Worm (Caenorhabditis elegans) whole organism, L4 larva: ENCODE results near the gene sri-50.
"Not testable (repeated sequence)": the region's sequence is repeated elsewhere in the genome, so short reads cannot be mapped to it uniquely, and the experiment has no call there.

Experiments
- F44E2.7 ChIP-seq: fragments of 200-800 bp; sonication (Bioruptor generic); IDR thresholded peaks from 2 replicates; pipeline ENCODE4 v2.1.2; 2022; ENCODE audit warnings: missing genetic modification characterization, missing compliant biosample characterization
- F49E8.2 ChIP-seq: sonication (generic microtip); optimal IDR thresholded peaks from 2 replicates; lab custom pipeline; 2016; ENCODE audit warnings: missing compliant biosample characterization, mild to moderate bottlenecking, missing genetic modification characterization, borderline replicate concordance
- T20F7.1 ChIP-seq: fragments of 200-800 bp; sonication (Bioruptor generic); optimal IDR thresholded peaks from 2 replicates; lab custom pipeline; 2018; ENCODE audit warnings: mild to moderate bottlenecking, missing genetic modification characterization, missing compliant biosample characterization
- T26A8.4 ChIP-seq: fragments of 200-800 bp; sonication (Bioruptor generic); IDR thresholded peaks from 2 replicates; pipeline ENCODE4 v1.3.6; 2022; ENCODE audit warnings: missing genetic modification characterization, missing compliant biosample characterization
- Y48G9A.11 ChIP-seq: fragments of 200-800 bp; sonication (Bioruptor generic); IDR thresholded peaks from 2 replicates; pipeline ENCODE4 v1.3.6; 2022; ENCODE audit warnings: missing genetic modification reagents, missing genetic modification characterization, missing compliant biosample characterization
- ZK546.5 ChIP-seq, 2 experiments: sonication (generic microtip); optimal IDR thresholded peaks; 2 replicates each; lab custom pipeline; 2017; ENCODE audit warnings: missing biosample characterization in 2 of 2, missing genetic modification characterization in 2 of 2
- aha-1 ChIP-seq: fragments of 150-350 bp; peaks from one replicate; lab custom pipeline; 2014; ENCODE audit warnings: missing biosample characterization, missing genetic modification characterization
- ceh-20 ChIP-seq: fragments of 200-800 bp; sonication (Bioruptor generic); IDR thresholded peaks from 2 replicates; pipeline ENCODE4 v1.3.6; 2022; ENCODE audit warnings: missing genetic modification reagents, missing genetic modification characterization, missing compliant biosample characterization
- ceh-62 ChIP-seq: sonication (generic microtip); optimal IDR thresholded peaks from 2 replicates; lab custom pipeline; 2017; ENCODE audit warnings: missing biosample characterization, missing genetic modification characterization
- ctbp-1 ChIP-seq: fragments of 200-800 bp; sonication (Bioruptor generic); IDR thresholded peaks from 2 replicates; pipeline ENCODE4 v1.3.6; 2022; ENCODE audit warnings: missing genetic modification reagents, missing genetic modification characterization, missing compliant biosample characterization
- daf-12 ChIP-seq: fragments of 150-350 bp; optimal IDR thresholded peaks from 2 replicates; lab custom pipeline; 2014; ENCODE audit warnings: missing biosample characterization, missing genetic modification reagents, missing genetic modification characterization
- daf-19 ChIP-seq: fragments of 200-800 bp; sonication (Bioruptor generic); conservative IDR thresholded peaks from 2 replicates; pipeline ENCODE4 v1.3.6; 2022; ENCODE audit warnings: missing genetic modification characterization, missing compliant biosample characterization
- dmd-8 ChIP-seq: fragments of 200-800 bp; sonication (Bioruptor generic); IDR thresholded peaks from 2 replicates; pipeline ENCODE4 v1.3.6; 2022; ENCODE audit warnings: missing genetic modification characterization, missing compliant biosample characterization
- dmd-9 ChIP-seq: fragments of 200-800 bp; sonication (Bioruptor generic); IDR thresholded peaks from 2 replicates; pipeline ENCODE4 v1.3.6; 2022; ENCODE audit warnings: missing genetic modification reagents, missing genetic modification characterization, missing compliant biosample characterization
- dpl-1 ChIP-seq: fragments of 150-350 bp; optimal IDR thresholded peaks from 2 replicates; lab custom pipeline; 2014; ENCODE audit warnings: missing biosample characterization, missing genetic modification reagents, missing genetic modification characterization
- duxl-1 ChIP-seq: sonication (generic microtip); optimal IDR thresholded peaks from 2 replicates; lab custom pipeline; 2016; ENCODE audit warnings: mild to moderate bottlenecking, missing genetic modification characterization, moderate library complexity, missing compliant biosample characterization; ENCODE audit not compliant: poor library complexity
- dve-1 ChIP-seq: sonication (generic microtip); optimal IDR thresholded peaks from 2 replicates; lab custom pipeline; 2017; ENCODE audit warnings: antibody characterized with exemption, mild to moderate bottlenecking, missing genetic modification characterization, missing compliant biosample characterization; ENCODE audit not compliant: insufficient read depth
- egl-43 ChIP-seq: fragments of 200-800 bp; sonication (Bioruptor generic); IDR thresholded peaks from 2 replicates; pipeline ENCODE4 v1.3.6; 2022; ENCODE audit warnings: missing genetic modification reagents, missing genetic modification characterization, missing compliant biosample characterization
- fkh-10 ChIP-seq: fragments of 150-350 bp; optimal IDR thresholded peaks from 2 replicates; lab custom pipeline; 2014; ENCODE audit warnings: missing biosample characterization, missing genetic modification reagents, missing genetic modification characterization
- hmg-1.1 ChIP-seq: fragments of 200-800 bp; sonication (Bioruptor generic); IDR thresholded peaks from 2 replicates; pipeline ENCODE4 v1.3.6; 2022; ENCODE audit warnings: missing genetic modification reagents, missing genetic modification characterization, missing compliant biosample characterization
- lim-7 ChIP-seq: fragments of 200-800 bp; sonication (Bioruptor generic); IDR thresholded peaks from 2 replicates; pipeline ENCODE4 v1.3.6; 2022; ENCODE audit warnings: missing genetic modification characterization, missing compliant biosample characterization
- lin-1 ChIP-seq: fragments of 200-800 bp; sonication (Bioruptor generic); IDR thresholded peaks from 2 replicates; pipeline ENCODE4 v1.3.6; 2022; ENCODE audit warnings: missing genetic modification reagents, missing genetic modification characterization, missing compliant biosample characterization
- lin-38 ChIP-seq: fragments of 200-800 bp; sonication (Bioruptor generic); IDR thresholded peaks from 2 replicates; pipeline ENCODE4 v1.3.6; 2022; ENCODE audit warnings: missing genetic modification reagents, missing genetic modification characterization, missing compliant biosample characterization
- mxl-2 ChIP-seq: fragments of 200-800 bp; sonication (Bioruptor generic); conservative IDR thresholded peaks from 2 replicates; pipeline ENCODE4 v1.3.6; 2022; ENCODE audit warnings: missing genetic modification reagents, missing genetic modification characterization, missing compliant biosample characterization
- nhr-102 ChIP-seq: sonication (generic microtip); optimal IDR thresholded peaks from 2 replicates; lab custom pipeline; 2016; ENCODE audit warnings: mild to moderate bottlenecking, missing genetic modification characterization, moderate library complexity, missing compliant biosample characterization
- nhr-11 ChIP-seq: fragments of 150-350 bp; optimal IDR thresholded peaks from 2 replicates; lab custom pipeline; 2014; ENCODE audit warnings: missing biosample characterization, missing genetic modification characterization
- nhr-42 ChIP-seq: fragments of 200-800 bp; sonication (Bioruptor generic); IDR thresholded peaks from 2 replicates; pipeline ENCODE4 v1.3.6; 2022; ENCODE audit warnings: missing genetic modification characterization, missing compliant biosample characterization
- nhr-6 ChIP-seq: fragments of 150-350 bp; optimal IDR thresholded peaks from 2 replicates; lab custom pipeline; 2014; ENCODE audit warnings: missing biosample characterization, missing genetic modification characterization
- nhr-76 ChIP-seq: fragments of 150-350 bp; optimal IDR thresholded peaks from 2 replicates; lab custom pipeline; 2014; ENCODE audit warnings: missing biosample characterization, missing genetic modification characterization
- nhr-77 ChIP-seq: fragments of 150-350 bp; optimal IDR thresholded peaks from 2 replicates; lab custom pipeline; 2014; ENCODE audit warnings: missing biosample characterization, missing genetic modification characterization
- php-3 ChIP-seq: fragments of 200-800 bp; sonication (Bioruptor generic); IDR thresholded peaks from 2 replicates; pipeline ENCODE4 v1.3.6; 2022; ENCODE audit warnings: missing genetic modification reagents, missing genetic modification characterization, missing compliant biosample characterization
- pqm-1 ChIP-seq: sonication (generic microtip); optimal IDR thresholded peaks from 2 replicates; lab custom pipeline; 2017; ENCODE audit warnings: missing biosample characterization, missing genetic modification characterization
- set-16 ChIP-seq: fragments of 200-800 bp; sonication (Bioruptor generic); IDR thresholded peaks from 2 replicates; pipeline ENCODE4 v1.3.6; 2022; ENCODE audit warnings: missing genetic modification reagents, missing genetic modification characterization, missing compliant biosample characterization
- snpc-1.2 ChIP-seq: fragments of 200-800 bp; sonication (Bioruptor generic); IDR thresholded peaks from 2 replicates; pipeline ENCODE4 v1.3.6; 2022; ENCODE audit warnings: missing genetic modification reagents, missing genetic modification characterization, missing compliant biosample characterization
- spr-3 ChIP-seq: fragments of 200-800 bp; sonication (Bioruptor generic); optimal IDR thresholded peaks from 2 replicates; lab custom pipeline; 2018; ENCODE audit warnings: mild to moderate bottlenecking, missing genetic modification characterization, missing compliant biosample characterization
- zag-1 ChIP-seq: fragments of 150-350 bp; optimal IDR thresholded peaks from 2 replicates; lab custom pipeline; 2014; ENCODE audit warnings: missing biosample characterization, missing genetic modification characterization
- zfp-2 ChIP-seq: sonication (generic microtip); optimal IDR thresholded peaks from 2 replicates; lab custom pipeline; 2016; ENCODE audit warnings: mild to moderate bottlenecking, missing genetic modification characterization, missing compliant biosample characterization

The sri-50 gene

ce11 chrII:3172176-3172575 is 31.3 kb upstream of the sri-50 start, which contains the start of gene Y27F2A.10:
TSS of gene Y27F2A.10 (minus strand) at chrII:3172276.
- TF ChIP-seq hmg-1.1 (GFP tag; lab: Robert Waterston, UW) (no peak), dpl-1 (GFP tag; lab: Kevin White, UChicago) (no peak), fkh-10 (GFP tag; lab: Kevin White, UChicago) (no peak), zag-1 (tag; lab: Kevin White, UChicago) (no peak), nhr-77 (tag; lab: Kevin White, UChicago) (no peak), F44E2.7 (no peak), ceh-20 (no peak), spr-3 (no peak), dmd-8 (GFP tag; lab: Robert Waterston, UW) (no peak), nhr-6 (tag; lab: Kevin White, UChicago) (no peak)

- not testable (repeated sequence) for TF ChIP-seq nhr-42; lin-38 (GFP tag; lab: Robert Waterston, UW); dve-1 (tag; lab: Kevin White, UChicago)
Measured at ce11 chrII:3177663-3178062, 25.9 kb upstream of the sri-50 start, which contains the start of gene sri-40. TSS of gene sri-40 (plus strand) at chrII:3177963.

DNA sequence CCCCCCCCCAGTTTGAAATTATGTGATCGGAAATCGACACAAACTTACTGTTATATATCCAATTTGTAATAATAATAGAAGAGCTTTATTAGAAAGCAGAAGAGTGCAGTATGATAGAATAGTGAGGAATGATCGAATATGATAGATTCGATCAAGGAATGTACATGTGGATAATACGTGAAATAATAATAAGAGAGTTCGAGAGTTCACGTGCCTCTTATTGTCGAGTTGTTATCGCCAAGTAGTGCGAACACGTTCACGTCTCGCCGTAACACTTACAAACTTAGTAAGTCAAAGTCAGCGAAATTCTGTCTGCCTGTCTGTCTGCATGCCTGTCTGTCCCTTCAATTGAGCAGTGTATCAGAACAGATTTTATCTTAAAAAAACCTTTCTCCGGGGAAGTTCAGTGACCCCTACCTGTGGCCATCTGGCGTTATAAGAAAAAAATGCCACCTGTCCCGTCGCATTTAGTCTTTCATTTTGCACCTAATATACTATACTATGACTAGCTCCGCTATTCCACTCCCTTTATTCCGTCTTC is 20.1 kb upstream of the sri-50 start, which contains the start of the genes Y27F2A.6 and Y27F2A.8:
Y27F2A.6 (minus strand) TSS at position 101 of the 541 bp plus-strand sequence.
Y27F2A.8 (plus strand) TSS at position 491 of the 541 bp plus-strand sequence.
- not testable (repeated sequence) for TF ChIP-seq T26A8.4 (GFP tag; lab: Robert Waterston, UW); ctbp-1 (GFP tag; lab: Robert Waterston, UW); T20F7.1

DNA sequence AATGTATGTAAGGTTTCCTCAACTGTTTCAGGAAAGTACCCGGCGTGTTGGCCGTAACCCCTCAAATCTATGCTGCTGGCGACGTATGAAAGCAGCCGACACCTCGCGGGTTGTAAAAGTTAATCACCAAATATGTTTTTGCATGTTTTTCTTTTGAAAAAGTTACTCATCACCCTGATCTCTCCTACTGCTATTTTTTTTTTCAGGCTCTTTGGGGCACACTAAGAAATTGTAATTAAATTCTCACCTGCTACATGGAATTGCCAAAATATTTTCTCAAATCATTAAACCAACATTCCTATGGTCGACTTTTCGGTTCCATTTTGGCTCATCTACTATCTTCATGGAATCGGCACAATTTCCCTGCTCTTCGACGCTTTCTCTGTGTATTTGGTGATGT is 18.7 kb upstream of the sri-50 start, which contains the start of gene sri-78:
sri-78 (plus strand) TSS at position 301 of the 400 bp plus-strand sequence.
- TF ChIP-seq lin-1 (GFP tag; lab: Robert Waterston, UW); lin-38 (GFP tag; lab: Robert Waterston, UW); nhr-76: not testable (repeated sequence)
- TF ChIP-seq, all 104 proteins: peak for 0; not testable (repeated sequence) for 104

ce11 chrII:3185848-3186247 is 17.7 kb upstream of the sri-50 start:
- TF ChIP-seq zfp-2 (tag; lab: Kevin White, UChicago) (no peak), snpc-1.2 (GFP tag; lab: Robert Waterston, UW) (no peak), dmd-9 (GFP tag; lab: Robert Waterston, UW) (no peak), pqm-1 (tag; lab: Kevin White, UChicago) (no peak), php-3 (GFP tag; lab: Robert Waterston, UW) (no peak), set-16 (peak; percentile 55), duxl-1 (no peak), F49E8.2 (tag; lab: Kevin White, UChicago) (no peak), hmg-1.1 (GFP tag; lab: Robert Waterston, UW) (no peak), Y48G9A.11 (GFP tag; lab: Robert Waterston, UW) (peak; percentile 41; the same call in 1 of the 2 replicates), nhr-11 (no peak), aha-1 (peak; percentile 21), ZK546.5 (tag; optimal IDR thresholded peaks at IDR 0.05; lab: Kevin White, UChicago) (no peak), lim-7 (GFP tag; lab: Robert Waterston, UW) (no peak), mxl-2 (GFP tag; lab: Robert Waterston, UW) (no peak), nhr-42 (no peak), nhr-102 (no peak), egl-43 (GFP tag; lab: Robert Waterston, UW) (0 out of 2 replicates have a peak, but pooled peaks have one; percentile 44), ceh-62 (tag; lab: Kevin White, UChicago) (no peak), daf-12 (tag; lab: Kevin White, UChicago) (no peak), daf-19 (GFP tag; lab: Robert Waterston, UW) (no peak)
